Fruit fly (Drosophila melanogaster) whole organism: ENCODE measurements around the gene CG14450.
"Not testable (repeated sequence)": the region's sequence is repeated elsewhere in the genome, so short reads cannot be mapped to it uniquely, and the experiment has no call there.

Experiments
- CG8478 ChIP-seq: fragments of >200 bp; optimal IDR thresholded peaks from 2 replicates; lab custom pipeline; 2018; ENCODE audit warnings: inconsistent platforms
- Dll ChIP-seq: fragments of >200 bp; optimal IDR thresholded peaks from 2 replicates; lab custom pipeline; 2017
- EcR ChIP-seq, 2 experiments: fragments of >200 bp; optimal IDR thresholded peaks; 2 replicates each; lab custom pipeline; 2017; ENCODE audit warnings: missing biosample characterization in 2 of 2, missing genetic modification characterization in 2 of 2, missing genetic modification reagents in 2 of 2
- pan ChIP-seq: fragments of >200 bp; optimal IDR thresholded peaks from 2 replicates; lab custom pipeline; 2017
- psq ChIP-seq: fragments of >200 bp; optimal IDR thresholded peaks from 2 replicates; lab custom pipeline; 2017
- usp ChIP-seq: fragments of >200 bp; optimal IDR thresholded peaks from 2 replicates; lab custom pipeline; 2017; ENCODE audit warnings: missing biosample characterization, missing genetic modification characterization, mixed read lengths

Gene CG14450

dm6 chr3L:22731393-22731792, 3.8 kb upstream of the CG14450 start:
- TF ChIP-seq usp (GFP tag; lab: Kevin White, UChicago) (no peak), Dll (lab: Kevin White, UChicago) (no peak), pan (lab: Kevin White, UChicago) (no peak)

DNA sequence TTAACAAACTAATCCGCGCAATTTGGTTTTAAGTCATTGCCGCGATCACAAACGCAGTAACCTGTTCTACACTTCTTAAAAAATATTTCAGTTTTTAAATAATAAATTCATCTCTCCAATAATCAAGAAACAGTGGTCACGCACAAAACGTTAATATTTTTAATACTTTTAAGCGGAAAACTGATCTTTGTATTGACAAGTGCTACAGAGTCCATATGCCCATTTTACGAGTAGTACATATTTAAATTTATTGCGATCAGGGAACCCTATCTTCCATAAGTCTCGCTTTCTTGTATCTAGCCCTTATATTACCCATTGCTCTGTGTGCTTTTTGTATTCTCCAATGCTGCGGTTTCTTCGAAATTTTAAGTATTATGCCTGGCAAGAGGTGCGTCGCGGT, 1.9 kb upstream of the CG14450 start, which contains the start of gene CG32454:
Gene CG32454, plus strand, starts transcription at position 301 of the 400 bp plus-strand sequence.
- TF ChIP-seq pan (lab: Kevin White, UChicago) = no peak
- no peak for TF ChIP-seq EcR (GFP tag; optimal IDR thresholded peaks at IDR 0.05; lab: Kevin White, UChicago)
- no peak for TF ChIP-seq usp (GFP tag; lab: Kevin White, UChicago)
- no peak for TF ChIP-seq Dll (lab: Kevin White, UChicago)
- no peak for TF ChIP-seq CG8478 (lab: Kevin White, UChicago)
- no peak for TF ChIP-seq psq (lab: Kevin White, UChicago)

DNA sequence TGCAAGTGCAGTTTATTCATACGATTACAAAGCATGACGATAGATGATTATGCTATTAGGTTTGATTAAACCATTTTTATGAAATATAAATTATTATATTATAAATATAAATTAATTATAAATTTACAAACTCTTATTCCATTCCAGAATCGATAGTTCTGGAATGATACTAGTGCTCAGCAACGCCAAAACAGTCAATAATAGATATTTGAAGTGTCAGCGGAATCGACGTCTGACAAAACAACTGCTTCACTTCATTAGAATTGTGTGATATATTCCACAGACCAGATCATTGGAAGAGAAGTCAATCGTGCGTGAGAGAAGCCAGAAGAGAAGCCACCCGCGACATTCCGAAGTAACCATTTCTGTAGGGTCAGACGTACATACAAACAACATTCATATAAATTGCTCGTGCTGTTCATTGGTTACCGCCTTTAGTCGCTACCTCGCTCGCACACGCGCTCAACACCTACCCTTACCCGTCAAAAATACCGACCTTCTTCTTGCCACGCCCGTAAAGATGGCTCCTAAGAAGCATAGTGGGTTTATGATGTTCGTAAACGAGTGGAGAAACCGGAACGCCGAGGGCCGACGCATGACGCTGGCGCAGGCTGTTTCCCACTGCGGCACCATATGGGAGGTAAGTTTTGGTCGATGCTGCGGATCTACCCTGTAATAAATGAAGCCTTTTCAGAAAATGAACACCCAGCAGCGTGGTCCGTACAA, 3.4 kb downstream of the CG14450 start:
- TF ChIP-seq Dll (lab: Kevin White, UChicago) (no peak), CG8478 (lab: Kevin White, UChicago) (no peak), pan (lab: Kevin White, UChicago) (no peak), EcR (GFP tag; optimal IDR thresholded peaks at IDR 0.05; lab: Kevin White, UChicago) (no peak), psq (lab: Kevin White, UChicago) (no peak), usp (GFP tag; lab: Kevin White, UChicago) (no peak)

DNA sequence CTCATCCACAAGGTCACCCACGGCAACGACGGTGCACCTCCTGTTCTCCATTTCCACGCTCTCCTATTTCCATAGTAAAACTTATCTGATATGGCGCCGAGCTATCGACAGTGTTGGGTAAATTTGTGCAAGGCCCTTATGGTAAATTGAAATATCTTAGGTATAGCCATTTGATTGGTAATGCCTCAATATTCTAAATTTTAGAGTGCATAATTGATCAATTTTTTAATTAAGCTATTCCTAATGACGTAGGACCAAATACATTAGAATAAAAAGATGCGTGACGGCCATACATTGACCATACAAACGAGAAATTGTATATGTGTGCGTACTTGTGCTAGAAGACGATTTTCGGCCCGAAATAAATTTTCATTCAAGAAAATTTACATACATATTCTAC, 5.6 kb downstream of the CG14450 start, which contains the start of gene CG14451:
Gene CG14451, minus strand, starts transcription at position 101 of the 400 bp plus-strand sequence.
- TF ChIP-seq Dll (lab: Kevin White, UChicago) = no peak
- TF ChIP-seq pan (lab: Kevin White, UChicago) = no peak
- TF ChIP-seq CG8478 (lab: Kevin White, UChicago) = no peak
- TF ChIP-seq usp (GFP tag; lab: Kevin White, UChicago) = no peak
- TF ChIP-seq psq (lab: Kevin White, UChicago) = no peak
- no peak for TF ChIP-seq EcR (GFP tag; optimal IDR thresholded peaks at IDR 0.05; lab: Kevin White, UChicago)

dm6 chr3L:22720694-22721270, 6.8 kb downstream of the CG14450 start, which contains the start of gene mael:
mael (plus strand) TSS chr3L:22721203.
- not testable (repeated sequence) for TF ChIP-seq CG8478, pan, Dll (lab: Kevin White, UChicago)

DNA sequence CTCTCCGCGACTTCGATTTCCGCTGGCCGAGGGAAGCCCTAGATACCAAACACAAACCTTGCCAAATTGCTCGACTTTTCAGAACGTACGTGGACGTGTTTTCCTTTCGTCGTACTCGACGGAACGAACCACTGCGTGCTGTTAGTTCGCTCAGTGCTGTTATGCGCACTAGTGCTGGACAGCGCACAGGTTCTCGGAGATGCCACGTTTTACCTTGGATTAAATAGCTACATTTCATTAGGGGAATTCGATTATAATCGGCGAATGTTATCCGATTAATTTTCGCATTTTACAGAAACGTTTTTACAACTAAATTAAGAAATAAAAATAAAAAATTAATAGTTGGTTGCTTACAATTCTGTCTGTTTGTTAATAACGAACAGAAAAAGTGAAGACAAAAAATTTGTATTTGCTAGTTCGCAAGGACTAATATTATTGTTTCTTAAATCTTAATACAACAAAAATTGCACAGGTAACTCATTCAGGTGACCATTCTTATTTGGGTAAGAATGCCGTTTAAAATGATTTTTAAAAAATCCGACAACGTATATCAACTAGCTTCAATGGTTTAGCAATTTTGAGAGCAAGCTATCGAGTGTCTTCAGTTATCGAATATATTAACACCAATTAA, 10.3 kb downstream of the CG14450 start, which contains the start of the genes ArfGAP3 and CG32452:
Gene ArfGAP3, minus strand, starts transcription at position 441 of the 631 bp plus-strand sequence.
Gene CG32452, plus strand, starts transcription at position 592 of the 631 bp plus-strand sequence.
- no peak for TF ChIP-seq psq (lab: Kevin White, UChicago)
- TF ChIP-seq usp (GFP tag; lab: Kevin White, UChicago) = no peak
- no peak for TF ChIP-seq pan (lab: Kevin White, UChicago)
- no peak for TF ChIP-seq EcR (GFP tag; optimal IDR thresholded peaks at IDR 0.05; lab: Kevin White, UChicago)
- no peak for TF ChIP-seq CG8478 (lab: Kevin White, UChicago)
- no peak for TF ChIP-seq Dll (lab: Kevin White, UChicago)

dm6 chr3L:22713605-22714004, 14.0 kb downstream of the CG14450 start:
- TF ChIP-seq usp (GFP tag; lab: Kevin White, UChicago) = no peak
- TF ChIP-seq CG8478 (lab: Kevin White, UChicago) = no peak
- TF ChIP-seq Dll (lab: Kevin White, UChicago) = no peak
- TF ChIP-seq EcR (GFP tag; optimal IDR thresholded peaks at IDR 0.05; lab: Kevin White, UChicago) = no peak
- no peak for TF ChIP-seq pan (lab: Kevin White, UChicago)

DNA sequence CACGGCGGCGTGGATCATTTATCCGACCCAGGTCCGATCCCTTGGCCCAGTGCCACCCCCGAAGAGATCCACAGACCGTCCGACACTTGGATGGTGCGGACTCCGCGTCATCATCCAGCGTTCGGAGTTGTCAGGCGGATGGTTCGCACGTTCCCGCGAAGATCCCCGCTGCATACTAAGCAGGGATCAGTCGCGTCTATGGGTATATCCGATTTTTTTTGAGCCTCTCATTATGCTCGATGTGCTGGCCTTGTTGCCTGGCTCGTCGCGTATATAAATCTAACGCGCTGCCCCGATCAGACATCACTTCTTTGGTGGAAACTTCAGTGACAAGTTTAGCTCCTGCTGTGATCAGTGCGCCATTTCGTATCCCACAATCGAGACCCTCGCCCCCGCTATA, 15.7 kb downstream of the CG14450 start, which contains the start of gene CG11370:
Gene CG11370, plus strand, starts transcription at position 301 of the 400 bp plus-strand sequence.
- TF ChIP-seq psq (lab: Kevin White, UChicago) (no peak), EcR (GFP tag; optimal IDR thresholded peaks at IDR 0.05; lab: Kevin White, UChicago) (no peak), usp (GFP tag; lab: Kevin White, UChicago) (no peak), pan (lab: Kevin White, UChicago) (no peak), Dll (lab: Kevin White, UChicago) (no peak), CG8478 (lab: Kevin White, UChicago) (no peak)

dm6 chr3L:22699133-22699532, 28.5 kb downstream of the CG14450 start, which contains the start of gene CG45116:
CG45116 (plus strand) TSS chr3L:22699433.
- TF ChIP-seq Dll (lab: Kevin White, UChicago) (no peak), pan (lab: Kevin White, UChicago) (no peak), usp (GFP tag; lab: Kevin White, UChicago) (no peak), EcR (GFP tag; optimal IDR thresholded peaks at IDR 0.05; lab: Kevin White, UChicago) (no peak)

DNA sequence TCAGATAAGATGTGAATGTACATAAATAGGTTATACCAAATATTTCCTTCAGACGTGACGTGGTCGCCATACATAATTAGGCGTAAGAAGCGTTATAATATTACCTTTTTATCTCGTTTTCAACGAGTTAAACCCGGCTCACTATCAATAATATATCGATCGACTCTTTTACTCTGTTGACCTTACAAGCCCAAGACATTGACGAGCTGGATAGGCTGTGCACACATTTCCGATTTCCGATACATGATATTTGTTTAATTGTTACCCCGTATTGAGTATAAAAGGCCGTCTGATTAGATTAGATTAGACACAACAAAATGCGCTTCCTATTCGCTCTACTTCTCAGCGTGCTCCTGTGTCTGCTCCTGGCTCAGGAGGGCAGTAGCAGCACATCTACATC, 30.7 kb downstream of the CG14450 start, which contains the start of gene CG32453:
Gene CG32453, plus strand, starts transcription at position 301 of the 400 bp plus-strand sequence.
- not testable (repeated sequence) for TF ChIP-seq EcR (GFP tag; optimal IDR thresholded peaks at IDR 0.05; lab: Kevin White, UChicago); pan (lab: Kevin White, UChicago); Dll (lab: Kevin White, UChicago)

DNA sequence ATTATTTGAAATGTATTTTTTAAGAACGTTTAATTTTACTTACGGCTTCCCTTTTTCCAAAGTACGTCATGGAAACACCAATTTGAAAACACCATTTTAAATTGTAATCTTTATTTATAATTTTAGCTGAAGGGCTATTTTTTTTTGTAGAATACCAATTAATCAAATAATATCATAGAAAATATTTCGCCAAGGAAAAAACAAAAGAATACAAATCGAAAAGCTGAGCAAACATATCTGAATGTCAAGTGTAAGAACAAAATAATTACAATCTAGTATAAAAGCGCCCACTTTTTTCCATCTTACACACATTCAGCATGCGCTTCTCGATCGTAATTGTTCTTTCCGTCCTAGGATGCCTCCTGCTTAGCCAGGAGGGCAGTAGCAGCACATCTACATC, 31.9 kb downstream of the CG14450 start, which contains the start of gene CG14452:
Gene CG14452, plus strand, starts transcription at position 301 of the 400 bp plus-strand sequence.
- TF ChIP-seq pan (lab: Kevin White, UChicago) (no peak), psq (lab: Kevin White, UChicago) (no peak), Dll (lab: Kevin White, UChicago) (no peak), EcR (GFP tag; optimal IDR thresholded peaks at IDR 0.05; lab: Kevin White, UChicago) (no peak), CG8478 (lab: Kevin White, UChicago) (no peak), usp (GFP tag; lab: Kevin White, UChicago) (no peak)
